Worm (Caenorhabditis elegans) whole organism, L1 larva: ENCODE results near the gene cyk-7.

Source experiments
- C04F5.9 ChIP-seq: sonication (generic microtip); optimal IDR thresholded peaks from 2 replicates; lab custom pipeline; 2016; ENCODE audit warnings: missing genetic modification characterization, missing compliant biosample characterization
- C16A3.4 ChIP-seq: fragments of 150-350 bp; optimal IDR thresholded peaks from 2 replicates; lab custom pipeline; 2014; ENCODE audit warnings: missing biosample characterization, missing genetic modification characterization
- C34B4.2 ChIP-seq: sonication (generic microtip); optimal IDR thresholded peaks from 2 replicates; lab custom pipeline; 2017; ENCODE audit warnings: mild to moderate bottlenecking, missing genetic modification characterization, missing compliant biosample characterization
- F16B12.6 ChIP-seq: fragments of 150-350 bp; optimal IDR thresholded peaks from 2 replicates; lab custom pipeline; 2014; ENCODE audit warnings: missing biosample characterization, missing genetic modification characterization
- blmp-1 ChIP-seq: fragments of 150-350 bp; optimal IDR thresholded peaks from 2 replicates; lab custom pipeline; 2014; ENCODE audit warnings: missing biosample characterization, missing genetic modification characterization
- ceh-63 ChIP-seq: fragments of 200-800 bp; sonication (Bioruptor generic); optimal IDR thresholded peaks from 2 replicates; lab custom pipeline; 2018; ENCODE audit warnings: mild to moderate bottlenecking, missing genetic modification characterization, missing compliant biosample characterization
- ces-1 ChIP-seq: fragments of 150-350 bp; optimal IDR thresholded peaks from 2 replicates; lab custom pipeline; 2014; ENCODE audit warnings: missing biosample characterization, missing genetic modification reagents, missing genetic modification characterization
- dpl-1 ChIP-seq, 3 experiments: fragments of 150-350 bp in 2 of 3; sonication (generic microtip) in 1 of 3; optimal IDR thresholded peaks; 2 replicates each; lab custom pipeline; 2014 to 2017; ENCODE audit warnings: missing biosample characterization in 3 of 3, missing genetic modification characterization in 3 of 3, missing genetic modification reagents in 3 of 3
- dsc-1 ChIP-seq: sonication (generic microtip); optimal IDR thresholded peaks from 2 replicates; lab custom pipeline; 2016; ENCODE audit warnings: mild to moderate bottlenecking, missing genetic modification characterization, missing compliant biosample characterization
- efl-1 ChIP-seq, 4 experiments: fragments of 150-350 bp; optimal IDR thresholded peaks in 3 of 4; peaks in 1 of 4; 1 replicate in 1 of 4; 2 replicates in 3 of 4; lab custom pipeline; 2014; ENCODE audit warnings: missing biosample characterization in 2 of 4, missing genetic modification characterization in 2 of 4, missing genetic modification reagents in 2 of 4
- efl-3 ChIP-seq: fragments of 200-800 bp; sonication (Bioruptor generic); optimal IDR thresholded peaks from 2 replicates; lab custom pipeline; 2018; ENCODE audit warnings: mild to moderate bottlenecking, missing genetic modification characterization, missing compliant biosample characterization
- egl-13 ChIP-seq: sonication (generic microtip); optimal IDR thresholded peaks from 2 replicates; lab custom pipeline; 2016; ENCODE audit warnings: missing genotype, missing genetic modification reagents, missing genetic modification characterization, missing compliant biosample characterization
- elt-3 ChIP-seq, 6 experiments: fragments of 150-350 bp in 1 of 6; sonication (generic microtip); optimal IDR thresholded peaks; 2 replicates each; lab custom pipeline; 2017 to 2018; ENCODE audit warnings: missing biosample characterization in 6 of 6, missing genetic modification characterization in 6 of 6, inconsistent platforms in 1 of 6
- fkh-10 ChIP-seq: sonication (generic microtip); optimal IDR thresholded peaks from 2 replicates; lab custom pipeline; 2017; ENCODE audit warnings: missing biosample characterization, missing genetic modification reagents, missing genetic modification characterization
- fkh-4 ChIP-seq: sonication (generic microtip); optimal IDR thresholded peaks from 2 replicates; lab custom pipeline; 2016; ENCODE audit warnings: missing compliant biosample characterization, missing genetic modification characterization, borderline replicate concordance
- fkh-8 ChIP-seq: sonication (generic microtip); optimal IDR thresholded peaks from 2 replicates; lab custom pipeline; 2016; ENCODE audit warnings: mild to moderate bottlenecking, missing genetic modification characterization, missing compliant biosample characterization
- irx-1 ChIP-seq: sonication (generic microtip); optimal IDR thresholded peaks from 2 replicates; lab custom pipeline; 2016; ENCODE audit warnings: missing genetic modification characterization, missing compliant biosample characterization
- jun-1 ChIP-seq: fragments of 150-350 bp; optimal IDR thresholded peaks from 2 replicates; lab custom pipeline; 2014; ENCODE audit warnings: missing biosample characterization, missing genetic modification reagents, missing genetic modification characterization
- lin-35 ChIP-seq, 2 experiments: fragments of 150-350 bp; optimal IDR thresholded peaks; 2 replicates each; lab custom pipeline; 2014; ENCODE audit warnings: missing biosample characterization in 2 of 2, missing genetic modification characterization in 2 of 2, missing genetic modification reagents in 2 of 2
- lsy-2 ChIP-seq, 2 experiments: fragments of 150-350 bp; optimal IDR thresholded peaks; 2 replicates each; lab custom pipeline; 2014; ENCODE audit warnings: missing biosample characterization in 2 of 2, missing genetic modification characterization in 2 of 2
- nhr-19 ChIP-seq: fragments of 200-800 bp; sonication (Bioruptor generic); conservative IDR thresholded peaks from 2 replicates; pipeline ENCODE4 v1.3.6; 2022; ENCODE audit warnings: missing genetic modification characterization, missing compliant biosample characterization
- nhr-47 ChIP-seq: sonication (generic microtip); optimal IDR thresholded peaks from 2 replicates; lab custom pipeline; 2016; ENCODE audit warnings: mild to moderate bottlenecking, missing genetic modification characterization, moderate library complexity, missing compliant biosample characterization
- nhr-71 ChIP-seq: sonication (generic microtip); optimal IDR thresholded peaks from 2 replicates; lab custom pipeline; 2016; ENCODE audit warnings: mild to moderate bottlenecking, missing genetic modification characterization, moderate library complexity, missing compliant biosample characterization
- nhr-85 ChIP-seq: sonication (generic microtip); peaks from one replicate; lab custom pipeline; 2016; ENCODE audit warnings: missing genetic modification characterization, inconsistent platforms, missing compliant biosample characterization
- pax-3 ChIP-seq: fragments of 200-800 bp; sonication (Bioruptor generic); optimal IDR thresholded peaks from 2 replicates; lab custom pipeline; 2018; ENCODE audit warnings: mild to moderate bottlenecking, missing genetic modification characterization, moderate library complexity, missing compliant biosample characterization
- skn-1 ChIP-seq: fragments of 150-350 bp; optimal IDR thresholded peaks from 2 replicates; lab custom pipeline; 2014; ENCODE audit warnings: missing biosample characterization, missing genetic modification characterization
- snpc-4 ChIP-seq: fragments of 150-350 bp; optimal IDR thresholded peaks from 2 replicates; lab custom pipeline; 2014; ENCODE audit warnings: missing biosample characterization, missing genetic modification characterization
- snu-23 ChIP-seq: sonication (generic microtip); optimal IDR thresholded peaks from 2 replicates; lab custom pipeline; 2016; ENCODE audit warnings: missing genetic modification characterization, missing compliant biosample characterization
- sox-4 ChIP-seq: sonication (generic microtip); optimal IDR thresholded peaks from 2 replicates; lab custom pipeline; 2016; ENCODE audit warnings: missing genetic modification characterization, missing compliant biosample characterization
- tbx-2 ChIP-seq: sonication (generic microtip); optimal IDR thresholded peaks from 2 replicates; lab custom pipeline; 2016; ENCODE audit warnings: missing genetic modification characterization, missing compliant biosample characterization
- unc-98 ChIP-seq: fragments of 200-800 bp; sonication (Bioruptor generic); IDR thresholded peaks from 2 replicates; pipeline ENCODE4 v1.3.6; 2022; ENCODE audit warnings: missing genetic modification characterization, missing compliant biosample characterization
- xbp-1 ChIP-seq: sonication (generic microtip); optimal IDR thresholded peaks from 2 replicates; lab custom pipeline; 2016; ENCODE audit warnings: missing genetic modification characterization, missing compliant biosample characterization
- zag-1 ChIP-seq: fragments of 150-350 bp; optimal IDR thresholded peaks from 2 replicates; lab custom pipeline; 2014; ENCODE audit warnings: missing biosample characterization, missing genetic modification characterization

Gene cyk-7

DNA sequence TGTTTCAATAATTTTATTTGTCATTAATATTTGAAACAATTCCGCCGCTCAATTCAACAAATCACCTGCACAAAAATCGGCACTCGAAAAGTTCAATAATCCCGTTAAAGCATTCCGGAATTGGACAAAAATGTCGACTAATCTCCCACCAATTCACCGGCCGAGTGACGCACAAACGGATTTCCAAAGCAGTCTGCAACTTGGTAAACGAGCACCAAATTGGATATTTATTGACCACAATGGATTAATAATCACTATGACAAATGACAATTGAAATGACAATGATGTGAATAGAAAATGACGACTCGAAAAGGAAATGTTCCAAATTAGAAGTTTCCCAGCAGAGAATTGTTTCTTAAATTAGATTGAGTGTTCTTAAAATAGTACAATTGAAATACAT, 40.5 kb upstream of the cyk-7 start:
- TF ChIP-seq dsc-1 (peak; percentile 93), pax-3 (tag; lab: Kevin White, UChicago) (peak; percentile 49), efl-3 (GFP tag; lab: Kevin White, UChicago) (no peak), C04F5.9 (tag; lab: Kevin White, UChicago) (no peak), fkh-8 (peak; percentile 23)

DNA sequence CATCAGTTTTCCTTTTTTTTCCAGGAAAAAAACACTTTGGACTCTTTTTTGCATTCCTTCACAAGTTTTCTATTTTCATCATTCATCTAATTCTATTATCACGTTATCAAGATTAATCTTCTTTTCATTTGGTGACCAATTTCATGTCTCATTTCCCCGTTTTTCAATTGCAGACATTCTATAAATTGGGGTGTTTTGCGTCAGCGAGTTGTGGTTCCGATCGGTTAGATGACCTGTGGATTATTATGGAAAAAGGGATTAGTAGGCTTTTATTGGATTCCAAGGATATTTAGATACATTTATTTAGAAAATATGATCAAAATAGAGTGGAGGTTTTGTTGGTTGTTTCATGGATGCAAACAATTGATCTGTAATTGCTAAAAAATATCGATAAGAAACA, 39.6 kb upstream of the cyk-7 start:
- TF ChIP-seq fkh-4 (tag; lab: Kevin White, UChicago) (peak; percentile 25), sox-4 (tag; lab: Kevin White, UChicago) (peak; percentile 53), dsc-1 (peak; percentile 99), snpc-4 (no peak), nhr-19 (GFP tag; lab: Robert Waterston, UW) (no peak), pax-3 (tag; lab: Kevin White, UChicago) (peak; percentile 62), fkh-8 (peak; percentile 32), nhr-47 (tag; lab: Kevin White, UChicago) (peak; percentile 20), nhr-71 (tag; lab: Kevin White, UChicago) (peak; percentile 35), irx-1 (tag; lab: Kevin White, UChicago) (no peak), efl-3 (GFP tag; lab: Kevin White, UChicago) (no peak), C34B4.2 (tag; lab: Kevin White, UChicago) (no peak), egl-13 (peak; percentile 28), C04F5.9 (tag; lab: Kevin White, UChicago) (no peak)

DNA sequence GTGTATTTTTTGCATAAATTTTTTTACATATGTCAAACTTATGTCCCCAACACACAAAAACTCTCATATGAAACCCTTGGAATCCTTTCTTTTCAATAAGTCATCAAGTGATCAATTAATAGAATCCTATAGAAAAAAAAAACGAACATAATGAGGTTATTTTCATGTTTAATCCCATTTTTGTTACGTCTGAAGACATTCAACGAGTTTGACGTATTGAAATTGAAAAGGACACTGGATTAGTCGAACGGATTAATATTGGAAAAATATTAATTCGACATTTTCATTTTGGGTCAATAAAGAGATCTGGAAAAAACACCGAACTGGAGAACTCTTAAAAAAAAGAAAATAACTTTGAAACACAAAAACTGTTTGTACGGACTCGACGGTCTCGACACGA, 37.3 kb upstream of the cyk-7 start:
- TF ChIP-seq jun-1 (tag; lab: Kevin White, UChicago) (no peak), dsc-1 (peak; percentile 96), pax-3 (tag; lab: Kevin White, UChicago) (peak; percentile 65), fkh-10 (GFP tag; lab: Kevin White, UChicago) (no peak), fkh-8 (peak; percentile 3), egl-13 (no peak), nhr-85 (tag; lab: Kevin White, UChicago) (no peak), ces-1 (no peak), sox-4 (tag; lab: Kevin White, UChicago) (peak; percentile 38), tbx-2 (tag; lab: Kevin White, UChicago) (no peak)

DNA sequence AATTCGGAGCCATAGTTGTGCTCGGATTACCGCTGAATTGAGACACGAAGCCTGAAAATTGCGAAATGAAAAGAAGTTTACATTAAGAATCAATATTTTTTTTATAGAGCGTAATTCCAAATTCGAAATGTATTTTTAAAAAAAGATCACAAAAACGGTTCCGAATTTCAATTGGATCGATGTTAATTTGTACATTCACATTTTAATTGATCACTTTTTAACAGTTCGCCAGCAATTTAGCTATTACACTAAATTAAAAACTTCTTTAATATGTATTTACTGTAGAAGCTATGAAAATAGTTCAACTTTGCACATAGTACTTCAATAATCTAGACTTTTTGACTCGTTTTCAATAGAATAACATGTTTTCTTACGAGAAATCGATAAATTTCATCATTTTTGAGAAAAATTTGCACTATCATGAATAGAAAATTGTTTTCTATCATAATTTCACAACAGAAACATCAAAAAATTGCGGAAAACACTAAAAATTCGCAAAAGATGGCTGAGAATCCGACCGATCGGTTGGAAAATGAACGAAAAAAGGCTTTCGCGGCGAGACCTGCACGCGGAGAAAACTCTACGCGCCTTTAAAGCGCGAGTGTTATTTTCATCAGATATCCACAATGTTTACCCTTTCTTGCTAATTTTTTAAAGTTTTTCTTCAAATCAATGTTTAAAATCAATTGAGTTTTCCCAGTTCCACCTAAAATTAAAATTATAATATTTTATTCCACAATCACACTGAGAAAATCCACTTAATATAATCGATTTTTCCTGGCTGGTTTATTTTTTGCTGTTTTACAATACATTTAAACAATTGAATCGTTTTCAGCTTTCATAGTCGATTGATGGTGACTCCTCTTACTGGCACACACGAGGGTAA, 33.6 kb upstream of the cyk-7 start, which contains the start of the genes egl-45 and kcmf-1:
egl-45 (minus strand) TSS at position 51 of the 886 bp plus-strand sequence.
kcmf-1 (plus strand) TSS at position 836 of the 886 bp plus-strand sequence.
- no peak for TF ChIP-seq zag-1 (tag; lab: Kevin White, UChicago)
- TF ChIP-seq snu-23, result peak; percentile 24
- TF ChIP-seq blmp-1 (tag; lab: Kevin White, UChicago), result peak; percentile 51
- TF ChIP-seq F16B12.6, result peak; percentile 7
- TF ChIP-seq C16A3.4 (tag; lab: Kevin White, UChicago), result peak; percentile 28
- TF ChIP-seq unc-98, result no peak
- peak; percentile 33 to 69 for TF ChIP-seq lsy-2 (tag; optimal IDR thresholded peaks at IDR 0.05; lab: Kevin White, UChicago)
- peak in 1 of 6 experiments; percentile 17 for TF ChIP-seq elt-3 (tag; optimal IDR thresholded peaks at IDR 0.05; lab: Kevin White, UChicago)
- peak; percentile 4 for TF ChIP-seq skn-1 (tag; lab: Kevin White, UChicago)
- TF ChIP-seq sox-4 (tag; lab: Kevin White, UChicago), result no peak
- peak; percentile 14 to 65 (median 51) for TF ChIP-seq dpl-1 (GFP tag; optimal IDR thresholded peaks at IDR 0.05; lab: Kevin White, UChicago)
- TF ChIP-seq efl-1 (optimal IDR thresholded peaks at IDR 0.05; lab: Kevin White, UChicago), result peak; percentile 54 to 59
- TF ChIP-seq efl-1 (GFP tag; optimal IDR thresholded peaks at IDR 0.05 in 1 of 2; lab: Kevin White, UChicago), result peak; percentile 39 to 73
- no peak for TF ChIP-seq ceh-63 (GFP tag; lab: Kevin White, UChicago)
- TF ChIP-seq lin-35 (GFP tag; optimal IDR thresholded peaks at IDR 0.05; lab: Kevin White, UChicago), result peak; percentile 28 to 60
- peak; percentile 1 for TF ChIP-seq xbp-1
- no peak for TF ChIP-seq C34B4.2 (tag; lab: Kevin White, UChicago)
